Worm (Caenorhabditis elegans) whole organism, young adult: ENCODE data around the gene Y54G2A.76.

Experiments used
- C17E4.6 ChIP-seq: fragments of 200-800 bp; sonication (Bioruptor generic); IDR thresholded peaks from 2 replicates; pipeline ENCODE4 v1.3.6; 2022; ENCODE audit warnings: missing genetic modification reagents, missing genetic modification characterization, missing compliant biosample characterization
- F10E7.11 ChIP-seq: sonication (generic microtip); optimal IDR thresholded peaks from 2 replicates; lab custom pipeline; 2017; ENCODE audit warnings: mild to moderate bottlenecking, missing genetic modification characterization, moderate library complexity, missing compliant biosample characterization
- ama-1 ChIP-seq, 3 experiments: fragments of 150-350 bp in 1 of 3; sonication (generic microtip) in 2 of 3; optimal IDR thresholded peaks; 2 replicates each; lab custom pipeline; 2014 to 2018; ENCODE audit warnings: missing biosample characterization in 2 of 3, missing genetic modification characterization in 2 of 3, missing genetic modification reagents in 2 of 3
- aptf-3 ChIP-seq: fragments of 200-800 bp; sonication (Bioruptor generic); IDR thresholded peaks from 2 replicates; pipeline ENCODE4 v1.3.6; 2022; ENCODE audit warnings: missing genetic modification characterization, missing compliant biosample characterization
- hlh-26 ChIP-seq: fragments of 200-800 bp; sonication (Bioruptor generic); conservative IDR thresholded peaks from 2 replicates; pipeline ENCODE4 v1.3.6; 2022; ENCODE audit warnings: missing genetic modification reagents, missing genetic modification characterization, missing compliant biosample characterization
- lsy-27 ChIP-seq: sonication (generic microtip); optimal IDR thresholded peaks from 2 replicates; lab custom pipeline; 2017; ENCODE audit warnings: missing genetic modification characterization, mild to moderate bottlenecking, missing compliant biosample characterization, antibody characterized with exemption, missing genotype, borderline replicate concordance; ENCODE audit not compliant: insufficient read depth
- nhr-179 ChIP-seq: sonication (generic microtip); optimal IDR thresholded peaks from 2 replicates; lab custom pipeline; 2016; ENCODE audit warnings: mild to moderate bottlenecking, missing genetic modification characterization, missing compliant biosample characterization
- snpc-4 ChIP-seq, 5 experiments: fragments of 150-350 bp in 1 of 5; sonication (generic microtip) in 4 of 5; optimal IDR thresholded peaks; 2 replicates each; lab custom pipeline; 2014 to 2018; ENCODE audit warnings: missing genetic modification characterization in 5 of 5, missing biosample characterization in 3 of 5, antibody characterized with exemption in 2 of 5, mild to moderate bottlenecking in 2 of 5, missing compliant biosample characterization in 2 of 5, missing genotype in 2 of 5, moderate library complexity in 2 of 5, missing genetic modification reagents in 1 of 5
- tbx-9 ChIP-seq: sonication (generic microtip); optimal IDR thresholded peaks from 2 replicates; lab custom pipeline; 2016; ENCODE audit warnings: borderline replicate concordance, missing genetic modification characterization, inconsistent platforms, missing compliant biosample characterization
- unc-62 ChIP-seq: fragments of 150-350 bp; optimal IDR thresholded peaks from 2 replicates; lab custom pipeline; 2014; ENCODE audit warnings: missing biosample characterization, missing genetic modification reagents, missing genetic modification characterization

ce11 chrIV:2774500-2774899 is 34.7 kb upstream of the Y54G2A.76 start:
- TF ChIP-seq nhr-179 (tag; lab: Kevin White, UChicago) (no peak), ama-1 (optimal IDR thresholded peaks at IDR 0.05; lab: Kevin White, UChicago) (peak; percentile 60), ama-1 (GFP tag; optimal IDR thresholded peaks at IDR 0.05; lab: Kevin White, UChicago) (no peak), tbx-9 (tag; lab: Kevin White, UChicago) (no peak), hlh-26 (GFP tag; lab: Robert Waterston, UW) (no peak), C17E4.6 (GFP tag; lab: Robert Waterston, UW) (no peak), lsy-27 (no peak), snpc-4 (GFP tag; optimal IDR thresholded peaks at IDR 0.05; lab: Kevin White, UChicago) (no peak), snpc-4 (tag; optimal IDR thresholded peaks at IDR 0.05; lab: Kevin White, UChicago) (peak in 1 of 4 experiments; percentile 38), F10E7.11 (tag; lab: Kevin White, UChicago) (no peak), aptf-3 (GFP tag; lab: Robert Waterston, UW) (no peak), unc-62 (GFP tag; lab: Kevin White, UChicago) (no peak)
